Worm (Caenorhabditis elegans): ENCODE measurements around the gene D1086.9.

ce11 chrV:14110042-14110441 is 6.0 kb downstream of the D1086.9 start, which contains the start of gene H39E23.2:
- no peak for TF ChIP-seq pqm-1 (tag; optimal IDR thresholded peaks at IDR 0.05)
- no peak for TF ChIP-seq lin-11 (tag; optimal IDR thresholded peaks at IDR 0.05)
- TF ChIP-seq sox-2 (GFP tag; IDR thresholded peaks at IDR 0.05): no peak
- no peak for TF ChIP-seq npax-4 (tag; optimal IDR thresholded peaks at IDR 0.05)
- no peak for TF ChIP-seq F13H6.1 (tag; optimal IDR thresholded peaks at IDR 0.05)
- no peak for TF ChIP-seq tbx-7 (tag; optimal IDR thresholded peaks at IDR 0.05)
- no peak for TF ChIP-seq dmd-4 (tag; optimal IDR thresholded peaks at IDR 0.05; ENCODE audit: borderline replicate concordance)
- TF ChIP-seq unc-86 (tag; optimal IDR thresholded peaks at IDR 0.05): no peak
- TF ChIP-seq tbx-2 (tag; optimal IDR thresholded peaks at IDR 0.05): no peak

Data from whole organism, late embryonic.